Worm (Caenorhabditis elegans): ENCODE data around the gene cpt-2.
A peak's percentile ranks its signal among the peaks of the same experiment; 100 is the strongest.
"Not testable (repeated sequence)": the region's sequence is repeated elsewhere in the genome, so short reads cannot be mapped to it uniquely, and the experiment has no call there.

cpt-2 gene

DNA sequence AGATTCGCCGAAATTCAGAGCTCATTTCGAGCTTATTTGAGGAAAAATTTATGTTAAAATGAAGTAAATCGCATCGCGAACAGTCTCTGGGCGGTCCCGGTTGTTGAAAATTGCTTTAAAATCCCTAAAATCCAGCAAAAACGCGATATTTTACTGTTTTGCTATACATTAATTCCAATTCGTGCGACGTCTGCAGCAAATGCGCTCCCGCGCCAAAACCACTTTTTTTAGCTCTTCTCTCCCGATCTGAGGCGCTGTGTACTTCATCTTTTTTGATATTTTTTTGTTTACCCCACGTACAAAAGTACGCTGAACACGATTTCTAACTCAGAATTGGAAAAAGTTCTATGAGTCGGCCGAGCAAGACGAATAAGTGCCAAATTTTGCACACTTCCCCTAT, 19.5 kb downstream of the cpt-2 start, which contains the start of gene R07H5.16:
Gene R07H5.16, plus strand, starts transcription at position 348 of the 400 bp plus-strand sequence.
- TF ChIP-seq isw-1 (GFP tag; IDR thresholded peaks at IDR 0.05) (peak; percentile 15; the same call in 1 of the 2 replicates), rnt-1 (tag; optimal IDR thresholded peaks at IDR 0.05) (peak; percentile 2)

DNA sequence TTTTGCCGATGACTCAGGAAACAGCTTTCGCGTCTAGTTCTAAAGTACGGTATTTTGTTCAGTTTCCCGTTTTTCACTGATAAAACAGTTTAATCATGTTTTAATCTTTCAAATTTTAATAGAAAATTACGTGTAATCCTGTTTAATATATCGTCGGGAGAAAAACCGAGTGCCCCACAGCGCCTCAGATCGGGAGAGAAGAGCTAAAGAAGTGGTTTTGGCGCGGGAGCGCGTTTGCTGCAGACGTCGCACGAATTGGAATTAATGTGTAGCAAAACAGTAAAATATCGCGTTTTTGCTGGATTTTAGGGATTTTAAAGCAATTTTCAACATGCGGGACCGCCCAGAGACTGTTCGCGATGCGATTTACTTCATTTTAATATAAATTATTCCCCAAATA, 21.2 kb downstream of the cpt-2 start:
- TF ChIP-seq nhr-19 (GFP tag; conservative IDR thresholded peaks at IDR 0.05) = peak; percentile 30

DNA sequence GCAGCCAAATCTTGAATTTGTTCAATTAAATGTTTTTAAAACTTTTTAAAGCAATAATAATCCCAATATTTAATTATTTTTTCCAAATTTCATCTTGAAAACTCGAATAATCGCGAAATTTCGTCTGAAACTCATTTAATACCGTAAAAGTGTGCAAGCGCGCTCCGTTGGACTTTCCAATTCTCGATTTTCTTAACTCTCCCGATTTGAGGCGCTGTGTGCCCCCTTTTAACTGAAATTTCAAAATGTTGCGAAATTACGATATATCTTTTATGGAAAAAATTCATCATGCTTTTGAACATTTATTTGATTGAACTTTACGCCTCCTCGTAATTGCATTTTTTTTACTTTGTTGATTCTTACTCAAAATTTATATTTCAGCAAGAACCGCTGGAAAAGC, 22.9 kb downstream of the cpt-2 start, which contains the start of gene R07H5.11:
Gene R07H5.11, plus strand, starts transcription at position 380 of the 400 bp plus-strand sequence.
- not testable (repeated sequence) for TF ChIP-seq aly-2, egl-27, sox-4 (tag; optimal IDR thresholded peaks at IDR 0.05)

DNA sequence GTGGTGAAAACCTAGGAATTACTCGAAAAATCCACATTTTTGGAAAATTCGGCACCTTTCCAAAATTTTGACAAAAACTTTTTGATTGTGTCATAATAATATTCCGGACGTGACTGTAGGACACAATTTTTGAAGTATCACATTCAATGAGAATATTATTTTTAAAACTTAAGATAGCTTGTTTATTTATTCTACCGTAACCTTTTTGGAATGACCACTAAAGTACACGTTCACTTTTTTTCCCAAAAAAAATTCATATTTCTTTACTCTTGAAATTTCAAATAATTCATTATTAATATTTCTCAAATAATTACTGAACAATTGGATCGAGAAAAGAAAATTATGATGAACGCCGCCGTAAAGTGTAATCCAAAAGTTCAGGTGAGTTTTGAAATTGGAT, 27.7 kb downstream of the cpt-2 start, which contains the start of gene R07H5.9:
Gene R07H5.9, plus strand, starts transcription at position 301 of the 400 bp plus-strand sequence.
- no peak for TF ChIP-seq aly-2 (tag; optimal IDR thresholded peaks at IDR 0.05)
- no peak for TF ChIP-seq nhr-20 (tag; optimal IDR thresholded peaks at IDR 0.05)
- TF ChIP-seq nhr-47 (tag; optimal IDR thresholded peaks at IDR 0.05) = no peak
- no peak for TF ChIP-seq hlh-4 (tag; optimal IDR thresholded peaks at IDR 0.05)
- no peak for TF ChIP-seq nhr-19 (GFP tag; conservative IDR thresholded peaks at IDR 0.05)

DNA sequence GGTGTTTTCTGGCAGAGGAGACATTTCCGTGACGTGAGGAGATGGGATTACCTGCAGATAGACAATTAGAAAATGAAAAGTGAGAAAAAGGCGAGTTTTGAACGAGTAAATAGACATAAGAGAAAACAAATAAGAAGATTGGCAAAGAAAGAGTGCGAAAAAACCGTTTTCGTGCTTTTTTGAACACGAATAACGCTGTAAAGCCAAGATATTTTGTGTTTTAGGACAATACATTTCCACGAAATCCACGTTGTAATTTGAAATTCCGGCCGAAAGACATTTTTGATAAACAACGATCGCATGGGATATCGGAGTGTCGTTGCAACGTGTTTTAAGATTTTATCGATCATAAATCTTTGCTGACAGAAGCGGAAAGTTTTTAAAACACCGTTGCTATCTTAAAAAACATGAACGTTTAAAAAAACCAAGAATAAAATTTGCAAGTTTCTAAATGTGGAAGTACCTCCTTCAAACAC, 31.4 kb downstream of the cpt-2 start, which contains the start of gene adk-1:
Gene adk-1, minus strand, starts transcription at position 51 of the 476 bp plus-strand sequence.
- no peak for TF ChIP-seq mef-2 (tag; optimal IDR thresholded peaks at IDR 0.05)
- no peak for TF ChIP-seq unc-130 (tag; optimal IDR thresholded peaks at IDR 0.05)
- no peak for TF ChIP-seq ceh-82 (tag; optimal IDR thresholded peaks at IDR 0.05)
- TF ChIP-seq ztf-4 (tag; optimal IDR thresholded peaks at IDR 0.05) = no peak
- no peak for TF ChIP-seq egl-13 (tag; optimal IDR thresholded peaks at IDR 0.05)
- TF ChIP-seq Y116A8C.19 (tag; optimal IDR thresholded peaks at IDR 0.05; ENCODE audit: borderline replicate concordance) = no peak
- TF ChIP-seq nhr-90 (tag; optimal IDR thresholded peaks at IDR 0.05; ENCODE audit: poor library complexity) = no peak
- peak; percentile 2 for TF ChIP-seq xbp-1 (tag; optimal IDR thresholded peaks at IDR 0.05)
- peak; percentile 6 for TF ChIP-seq blmp-1 (tag; optimal IDR thresholded peaks at IDR 0.05)
- TF ChIP-seq nhr-28 (tag; optimal IDR thresholded peaks at IDR 0.05) = no peak
- no peak for TF ChIP-seq ceh-90 (tag; optimal IDR thresholded peaks at IDR 0.05)
- TF ChIP-seq tbx-2 (tag; optimal IDR thresholded peaks at IDR 0.05) = no peak
- no peak for TF ChIP-seq nhr-76 (tag; optimal IDR thresholded peaks at IDR 0.05)
- no peak for TF ChIP-seq hlh-17 (GFP tag; optimal IDR thresholded peaks at IDR 0.05; ENCODE audit: borderline replicate concordance)
- TF ChIP-seq F16B12.6 (tag; optimal IDR thresholded peaks at IDR 0.05) = no peak
- TF ChIP-seq lin-13 (GFP tag; optimal IDR thresholded peaks at IDR 0.05) = no peak
- TF ChIP-seq skn-1 (tag; optimal IDR thresholded peaks at IDR 0.05) = no peak
- TF ChIP-seq aha-1 (tag; optimal IDR thresholded peaks at IDR 0.05) = no peak
- TF ChIP-seq zag-1 (tag; optimal IDR thresholded peaks at IDR 0.05) = no peak
- TF ChIP-seq nhr-47 (tag; optimal IDR thresholded peaks at IDR 0.05) = no peak
- TF ChIP-seq efl-1 (optimal IDR thresholded peaks at IDR 0.05) = peak in 1 of 2 experiments; percentile 68
- peak; percentile 73 to 97 for TF ChIP-seq efl-1 (GFP tag; optimal IDR thresholded peaks at IDR 0.05 in 1 of 2)
- TF ChIP-seq nhr-20 (tag; optimal IDR thresholded peaks at IDR 0.05) = no peak
- TF ChIP-seq snu-23 (GFP tag; optimal IDR thresholded peaks at IDR 0.05) = no peak
- no peak for TF ChIP-seq mep-1 (tag; optimal IDR thresholded peaks at IDR 0.05)
- no peak for TF ChIP-seq elt-2 (tag; optimal IDR thresholded peaks at IDR 0.05)
- TF ChIP-seq dpl-1 (GFP tag; optimal IDR thresholded peaks at IDR 0.05) = peak in 2 of 3 experiments; percentile 57 to 75
- no peak for TF ChIP-seq lin-14 (GFP tag; optimal IDR thresholded peaks at IDR 0.05)
- no peak for TF ChIP-seq ceh-8 (GFP tag; optimal IDR thresholded peaks at IDR 0.05)
- TF ChIP-seq fos-1 (tag; optimal IDR thresholded peaks at IDR 0.05) = no peak
- no peak for TF ChIP-seq irx-1 (tag; optimal IDR thresholded peaks at IDR 0.05)
- TF ChIP-seq lsy-2 (tag; optimal IDR thresholded peaks at IDR 0.05) = peak; percentile 11 to 49
- TF ChIP-seq isw-1 (GFP tag; IDR thresholded peaks at IDR 0.05) = no peak
- no peak for TF ChIP-seq aly-2 (tag; optimal IDR thresholded peaks at IDR 0.05)
- no peak for TF ChIP-seq unc-98 (GFP tag; IDR thresholded peaks at IDR 0.05)
- TF ChIP-seq lir-3 (tag; optimal IDR thresholded peaks at IDR 0.05; ENCODE audit: poor library complexity) = no peak
- no peak for TF ChIP-seq swsn-7 (tag; optimal IDR thresholded peaks at IDR 0.05)
- no peak for TF ChIP-seq jun-1 (tag; optimal IDR thresholded peaks at IDR 0.05)
- no peak for TF ChIP-seq alr-1 (tag; optimal IDR thresholded peaks at IDR 0.05; ENCODE audit: borderline replicate concordance)
